Fruit fly (Drosophila melanogaster) whole organism, embryonic: ENCODE data around the gene Shaw.

Experiments used
- ATbp ChIP-seq: fragments of 200-800 bp; sonication (Bioruptor generic); optimal IDR thresholded peaks from 2 replicates; lab custom pipeline; 2017; ENCODE audit warnings: missing biosample characterization, mild to moderate bottlenecking, missing genetic modification characterization, missing genetic modification reagents
- Aef1 ChIP-seq: fragments of 200-800 bp; sonication (Bioruptor generic); IDR thresholded peaks from 3 replicates; pipeline ENCODE4 v1.3.6; 2022; ENCODE audit warnings: missing biosample characterization, missing genetic modification characterization
- Atf3 ChIP-seq: fragments of 200-800 bp; sonication (Bioruptor generic); optimal IDR thresholded peaks from 3 replicates; lab custom pipeline; 2016; ENCODE audit warnings: missing biosample characterization, missing genetic modification characterization
- Blimp-1 ChIP-seq: fragments of 200-800 bp; sonication (Bioruptor generic); optimal IDR thresholded peaks from 3 replicates; lab custom pipeline; 2018; ENCODE audit warnings: missing biosample characterization, missing genetic modification characterization, mild to moderate bottlenecking, moderate library complexity, missing genetic modification reagents
- CG10366 ChIP-seq: fragments of 200-800 bp; sonication (Bioruptor generic); IDR thresholded peaks from 2 replicates; pipeline ENCODE4 v1.3.6; 2022; ENCODE audit warnings: missing biosample characterization, missing genetic modification characterization
- CG10543 ChIP-seq: fragments of 200-800 bp; sonication (Bioruptor generic); optimal IDR thresholded peaks from 3 replicates; lab custom pipeline; 2017; ENCODE audit warnings: missing biosample characterization, mild to moderate bottlenecking, missing genetic modification characterization, moderate library complexity
- CG1233 ChIP-seq: fragments of 200-800 bp; sonication (Bioruptor generic); optimal IDR thresholded peaks from 4 replicates; lab custom pipeline; 2018; ENCODE audit warnings: missing biosample characterization, mild to moderate bottlenecking, missing genetic modification characterization
- CG12391 ChIP-seq: fragments of 200-800 bp; sonication (Bioruptor generic); optimal IDR thresholded peaks from 3 replicates; lab custom pipeline; 2018; ENCODE audit warnings: missing biosample characterization, mild to moderate bottlenecking, missing genetic modification characterization, moderate library complexity
- CG13123 ChIP-seq: fragments of 200-800 bp; sonication (Bioruptor generic); optimal IDR thresholded peaks from 2 replicates; lab custom pipeline; 2016; ENCODE audit warnings: missing biosample characterization, missing genetic modification characterization
- CG13424 ChIP-seq: fragments of 200-800 bp; sonication (Bioruptor generic); optimal IDR thresholded peaks from 2 replicates; lab custom pipeline; 2019; ENCODE audit warnings: missing biosample characterization, mild to moderate bottlenecking, missing genetic modification characterization, moderate library complexity
- CG2202 ChIP-seq: fragments of 200-800 bp; sonication (Bioruptor generic); optimal IDR thresholded peaks from 2 replicates; lab custom pipeline; 2018; ENCODE audit warnings: missing biosample characterization, mild to moderate bottlenecking, missing genetic modification characterization
- CG2875 ChIP-seq: fragments of 200-800 bp; sonication (Bioruptor generic); optimal IDR thresholded peaks from 2 replicates; lab custom pipeline; 2017; ENCODE audit warnings: missing biosample characterization, mild to moderate bottlenecking, missing genetic modification characterization, missing genetic modification reagents
- CG32772 ChIP-seq: fragments of 200-800 bp; sonication (Bioruptor generic); IDR thresholded peaks from 2 replicates; pipeline ENCODE4 v1.3.6; 2022; ENCODE audit warnings: missing biosample characterization, missing genetic modification characterization
- CG34376 ChIP-seq: fragments of 200-800 bp; sonication (Bioruptor generic); optimal IDR thresholded peaks from 2 replicates; lab custom pipeline; 2018; ENCODE audit warnings: missing biosample characterization, mild to moderate bottlenecking, missing genetic modification characterization
- CG7357 ChIP-seq: fragments of 200-800 bp; sonication (Bioruptor generic); IDR thresholded peaks from 3 replicates; pipeline ENCODE4 v1.3.6; 2022; ENCODE audit warnings: missing biosample characterization, missing genetic modification characterization
- CG7372 ChIP-seq: fragments of 200-800 bp; sonication (Bioruptor generic); IDR thresholded peaks from 2 replicates; pipeline ENCODE4 v1.3.6; 2022; ENCODE audit warnings: missing biosample characterization, missing genetic modification characterization
- CG8765 ChIP-seq: fragments of 200-800 bp; sonication (Bioruptor generic); IDR thresholded peaks from 2 replicates; pipeline ENCODE4 v1.3.6; 2022; ENCODE audit warnings: missing biosample characterization, missing genetic modification characterization
- CG8944 ChIP-seq: fragments of 200-800 bp; sonication (Bioruptor generic); optimal IDR thresholded peaks from 3 replicates; lab custom pipeline; 2016; ENCODE audit warnings: missing biosample characterization, missing genetic modification characterization
- CG9437 ChIP-seq: fragments of 200-800 bp; sonication (Bioruptor generic); optimal IDR thresholded peaks from 2 replicates; lab custom pipeline; 2018; ENCODE audit warnings: missing biosample characterization, mild to moderate bottlenecking, missing genetic modification characterization
- Hr51 ChIP-seq, 2 experiments: fragments of 200-800 bp; sonication (Bioruptor generic); optimal IDR thresholded peaks; 2 replicates in 1 of 2; 3 replicates in 1 of 2; lab custom pipeline; 2016 to 2018; ENCODE audit warnings: missing biosample characterization in 2 of 2, missing genetic modification characterization in 2 of 2, mild to moderate bottlenecking in 1 of 2, moderate library complexity in 1 of 2
- Pdp1 ChIP-seq, 2 experiments: fragments of 200-800 bp; sonication (Bioruptor generic); optimal IDR thresholded peaks; 3 replicates each; lab custom pipeline; 2016; ENCODE audit warnings: missing biosample characterization in 2 of 2, missing genetic modification characterization in 2 of 2, mild to moderate bottlenecking in 1 of 2, moderate library complexity in 1 of 2
- Rfx ChIP-seq: fragments of 200-800 bp; sonication (Bioruptor generic); IDR thresholded peaks from 2 replicates; pipeline ENCODE4 v1.3.6; 2022; ENCODE audit warnings: missing biosample characterization, missing genetic modification characterization
- crol ChIP-seq: fragments of 200-800 bp; sonication (Bioruptor generic); IDR thresholded peaks from 2 replicates; pipeline ENCODE4 v1.3.6; 2022; ENCODE audit warnings: missing biosample characterization, missing genetic modification characterization
- crp ChIP-seq, 2 experiments: fragments of 200-800 bp; sonication (Bioruptor generic); optimal IDR thresholded peaks; 2 replicates in 1 of 2; 3 replicates in 1 of 2; lab custom pipeline; 2017; ENCODE audit warnings: missing biosample characterization in 2 of 2, missing genetic modification characterization in 2 of 2, mild to moderate bottlenecking in 1 of 2, moderate library complexity in 1 of 2
- dmrt99B ChIP-seq: fragments of 200-800 bp; sonication (Bioruptor generic); optimal IDR thresholded peaks from 2 replicates; lab custom pipeline; 2018; ENCODE audit warnings: missing biosample characterization, mild to moderate bottlenecking, missing genetic modification characterization, moderate library complexity
- dpn ChIP-seq, 2 experiments: fragments of 200-800 bp; sonication (Bioruptor generic); optimal IDR thresholded peaks; 3 replicates each; lab custom pipeline; 2016; ENCODE audit warnings: missing biosample characterization in 2 of 2, missing genetic modification characterization in 2 of 2
- dysf ChIP-seq: fragments of 200-800 bp; sonication (Bioruptor generic); IDR thresholded peaks from 3 replicates; pipeline ENCODE4 v1.3.6; 2022; ENCODE audit warnings: missing biosample characterization, missing genetic modification characterization
- ewg ChIP-seq: fragments of 200-800 bp; sonication (Bioruptor generic); optimal IDR thresholded peaks from 3 replicates; lab custom pipeline; 2017; ENCODE audit warnings: mild to moderate bottlenecking, missing biosample characterization, missing genetic modification reagents, missing genetic modification characterization
- fd96Cb ChIP-seq: fragments of 200-800 bp; sonication (Bioruptor generic); optimal IDR thresholded peaks from 2 replicates; lab custom pipeline; 2018; ENCODE audit warnings: missing biosample characterization, mild to moderate bottlenecking, missing genetic modification characterization, moderate library complexity
- ind ChIP-seq: fragments of 200-800 bp; sonication (Bioruptor generic); optimal IDR thresholded peaks from 3 replicates; lab custom pipeline; 2016; ENCODE audit warnings: missing biosample characterization, missing genetic modification characterization
- nerfin-2 ChIP-seq: fragments of 200-800 bp; sonication (Bioruptor generic); IDR thresholded peaks from 2 replicates; pipeline ENCODE4 v1.3.6; 2022; ENCODE audit warnings: missing biosample characterization, missing genetic modification characterization; ENCODE audit not compliant: partially characterized antibody
- pan ChIP-seq, 4 experiments: fragments of >200 bp in 3 of 4; fragments of 200-800 bp in 1 of 4; sonication (Bioruptor generic) in 1 of 4; optimal IDR thresholded peaks in 3 of 4; IDR thresholded peaks in 1 of 4; 2 replicates each; pipeline versions ENCODE4 v1.3.6 to Lab custom; 2017 to 2022; ENCODE audit warnings: missing biosample characterization in 2 of 4, missing genetic modification characterization in 2 of 4, mixed read lengths in 1 of 4
- pfk ChIP-seq: fragments of 200-800 bp; sonication (Bioruptor generic); optimal IDR thresholded peaks from 2 replicates; lab custom pipeline; 2018; ENCODE audit warnings: missing biosample characterization, mild to moderate bottlenecking, missing genetic modification characterization, moderate library complexity
- sisA ChIP-seq: fragments of 200-800 bp; sonication (Bioruptor generic); IDR thresholded peaks from 2 replicates; pipeline ENCODE4 v1.3.6; 2022; ENCODE audit warnings: missing biosample characterization, missing genetic modification characterization
- slou ChIP-seq: fragments of 200-800 bp; sonication (Bioruptor generic); optimal IDR thresholded peaks from 3 replicates; lab custom pipeline; 2016; ENCODE audit warnings: missing biosample characterization, missing genetic modification characterization
- sug ChIP-seq: fragments of 200-800 bp; optimal IDR thresholded peaks from 2 replicates; lab custom pipeline; 2019; ENCODE audit warnings: missing biosample characterization, mild to moderate bottlenecking, missing genetic modification characterization, moderate library complexity
- tio ChIP-seq: fragments of 200-800 bp; sonication (Bioruptor generic); optimal IDR thresholded peaks from 2 replicates; lab custom pipeline; 2017; ENCODE audit warnings: missing biosample characterization, missing genetic modification characterization, inconsistent platforms
- twi ChIP-seq: fragments of 200-800 bp; optimal IDR thresholded peaks from 2 replicates; lab custom pipeline; 2019; ENCODE audit warnings: missing biosample characterization, mild to moderate bottlenecking, missing genetic modification characterization, moderate library complexity
- unc-4 ChIP-seq: fragments of 200-800 bp; sonication (Bioruptor generic); IDR thresholded peaks from 2 replicates; pipeline ENCODE4 v1.3.6; 2022; ENCODE audit warnings: missing biosample characterization, missing genetic modification characterization; ENCODE audit not compliant: partially characterized antibody
- wor ChIP-seq: fragments of 200-800 bp; sonication (Bioruptor generic); IDR thresholded peaks from 2 replicates; pipeline ENCODE4 v1.3.6; 2022; ENCODE audit warnings: missing biosample characterization, missing genetic modification characterization
- zen2 ChIP-seq: fragments of 200-800 bp; sonication (Bioruptor generic); IDR thresholded peaks from 3 replicates; pipeline ENCODE4 v1.3.6; 2022; ENCODE audit warnings: missing biosample characterization, missing genetic modification characterization; ENCODE audit not compliant: partially characterized antibody

Shaw gene

DNA sequence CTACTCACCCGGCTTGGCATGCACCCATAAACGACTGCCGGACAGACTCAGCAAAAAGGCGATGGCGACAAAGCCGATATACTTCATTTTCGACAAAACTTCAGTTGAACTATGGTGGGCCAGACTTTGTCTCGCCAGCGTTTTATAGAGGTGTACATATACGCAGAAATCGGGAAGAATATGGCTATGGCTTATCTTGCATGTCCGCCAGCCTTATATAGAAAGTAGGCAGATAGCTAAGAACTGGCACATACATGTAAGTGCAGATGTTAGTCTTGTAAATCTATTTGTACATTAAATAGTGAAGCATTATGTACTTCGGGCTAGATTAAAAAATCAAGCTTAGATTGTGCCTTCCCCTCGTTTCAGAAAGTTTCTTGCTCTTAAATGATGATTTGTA is 24.9 kb upstream of the Shaw start, which contains the start of gene CG3513:
Gene CG3513, minus strand, starts transcription at position 101 of the 400 bp plus-strand sequence.
- TF ChIP-seq CG2202 (tag; lab: Kevin White, UChicago): no peak
- no peak for TF ChIP-seq CG7372 (GFP tag; lab: Robert Waterston, UW)
- no peak for TF ChIP-seq crp (GFP tag; optimal IDR thresholded peaks at IDR 0.05; lab: Kevin White, UChicago)
- no peak for TF ChIP-seq CG12391 (tag; lab: Kevin White, UChicago)
- no peak for TF ChIP-seq CG9437 (GFP tag; lab: Kevin White, UChicago)

DNA sequence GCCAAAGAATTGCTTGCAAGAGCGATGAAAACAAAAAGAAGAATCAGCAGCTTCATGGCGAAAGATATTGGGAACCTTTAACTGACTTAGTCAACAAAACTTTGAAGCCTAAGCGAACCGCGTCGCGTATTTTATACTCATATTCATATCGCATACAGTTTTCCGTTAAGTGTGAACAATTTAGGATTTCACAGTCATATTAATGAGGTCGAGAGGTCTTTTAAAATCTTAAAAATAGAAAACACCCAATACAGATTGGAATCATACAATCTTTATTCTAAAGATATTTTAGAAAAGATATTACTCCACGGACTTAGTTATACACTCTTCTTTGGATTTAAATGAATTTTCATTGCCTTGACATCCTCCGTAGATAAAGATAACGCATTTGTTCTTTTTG is 24.2 kb upstream of the Shaw start, which contains the start of gene Acp24A4:
Gene Acp24A4, minus strand, starts transcription at position 101 of the 400 bp plus-strand sequence.
- TF ChIP-seq ATbp (GFP tag; lab: Kevin White, UChicago): no peak

DNA sequence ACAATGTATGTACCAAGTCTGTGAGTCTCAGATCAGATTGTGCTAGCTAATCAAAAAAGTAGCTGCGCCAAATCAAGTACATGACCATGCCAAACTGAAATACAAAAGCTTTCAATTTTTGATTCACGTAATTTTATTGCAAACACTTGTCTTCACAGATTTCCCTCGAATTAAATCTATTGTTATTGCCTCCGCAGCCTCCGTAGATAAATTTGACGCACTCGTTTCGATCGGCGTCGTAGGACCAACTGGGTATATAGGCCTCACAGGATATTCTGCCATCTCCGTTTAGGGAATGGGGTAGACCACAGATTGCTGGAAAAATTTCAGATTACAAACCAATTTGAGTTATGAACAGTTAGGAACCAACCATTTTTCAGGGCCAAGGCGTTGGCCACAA is 23.1 kb upstream of the Shaw start, which contains the start of gene CG43165:
Gene CG43165, minus strand, starts transcription at position 101 of the 400 bp plus-strand sequence.
- no peak for TF ChIP-seq nerfin-2 (GFP tag; lab: Robert Waterston, UW)
- no peak for TF ChIP-seq pan (optimal IDR thresholded peaks at IDR 0.05; lab: Kevin White, UChicago)
- TF ChIP-seq pan (GFP tag; optimal IDR thresholded peaks at IDR 0.05 in 1 of 2, IDR thresholded peaks at IDR 0.05 in 1 of 2): no peak
- TF ChIP-seq CG8765 (GFP tag; lab: Robert Waterston, UW): peak; percentile 22; the same call in 1 of the 2 replicates
- TF ChIP-seq Atf3: no peak
- no peak for TF ChIP-seq twi
- peak in 1 of 2 experiments; percentile 12 for TF ChIP-seq Pdp1 (GFP tag; optimal IDR thresholded peaks at IDR 0.05; lab: Kevin White, UChicago)
- no peak for TF ChIP-seq sisA (GFP tag; lab: Robert Waterston, UW)
- TF ChIP-seq Hr51 (GFP tag; optimal IDR thresholded peaks at IDR 0.05; lab: Kevin White, UChicago): no peak
- TF ChIP-seq wor (GFP tag; lab: Robert Waterston, UW): no peak

DNA sequence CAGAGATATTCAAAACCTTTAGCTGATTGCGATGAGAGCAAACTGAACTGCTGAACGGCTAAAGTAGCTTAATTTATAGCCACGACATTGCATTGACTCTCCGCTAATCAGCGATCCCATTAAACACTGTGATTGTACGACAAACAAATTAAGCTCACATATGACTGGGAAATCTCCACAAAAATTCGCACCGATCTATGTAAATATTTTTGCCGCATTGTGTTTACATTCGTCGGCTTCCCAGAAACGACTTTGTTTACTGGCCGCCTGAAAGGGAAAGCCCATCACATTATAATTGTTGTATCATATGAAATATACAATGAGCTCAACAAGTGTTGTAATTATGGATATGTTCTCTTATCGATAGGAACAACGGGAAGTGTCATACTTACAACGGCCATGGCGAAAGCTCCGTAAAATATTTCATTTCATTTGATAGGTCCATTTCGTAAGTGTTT is 22.6 kb upstream of the Shaw start, which contains the start of gene CG16713:
Gene CG16713, minus strand, starts transcription at position 51 of the 458 bp plus-strand sequence.
- TF ChIP-seq fd96Cb (tag; lab: Kevin White, UChicago): no peak
- peak; percentile 25 for TF ChIP-seq sug (tag; lab: Kevin White, UChicago)
- peak; percentile 31 for TF ChIP-seq CG34376 (GFP tag; lab: Kevin White, UChicago)

DNA sequence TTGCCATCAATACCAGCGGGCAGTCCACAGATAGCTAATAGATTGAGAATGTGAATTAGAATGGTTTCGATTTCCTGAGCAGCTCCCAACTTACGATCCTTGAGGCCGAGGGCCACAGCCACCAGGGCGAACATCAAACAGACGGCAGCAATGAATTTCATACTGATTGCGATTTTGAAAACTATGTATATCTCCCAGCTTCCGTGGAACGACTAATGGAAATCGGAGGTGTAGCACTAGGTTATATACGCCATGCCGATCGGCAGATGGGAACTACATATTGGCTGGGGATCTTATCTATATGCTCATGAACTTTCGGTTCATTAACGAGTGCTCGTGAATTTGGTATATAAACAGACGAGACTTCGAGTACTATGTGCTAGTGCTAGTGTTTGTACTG is 21.5 kb upstream of the Shaw start, which contains the start of gene IM33:
Gene IM33, minus strand, starts transcription at position 221 of the 400 bp plus-strand sequence.
- TF ChIP-seq CG7357 (GFP tag; lab: Robert Waterston, UW) (0 out of 3 replicates have a peak, but pooled peaks have one; percentile 9), Aef1 (GFP tag; lab: Robert Waterston, UW) (no peak), dysf (GFP tag; lab: Robert Waterston, UW) (no peak), CG13123 (GFP tag; lab: Kevin White, UChicago) (no peak), CG2875 (GFP tag; lab: Kevin White, UChicago) (no peak), CG12391 (tag; lab: Kevin White, UChicago) (no peak), CG10366 (GFP tag; lab: Robert Waterston, UW) (no peak), dmrt99B (tag; lab: Kevin White, UChicago) (no peak), slou (no peak), ewg (GFP tag; lab: Kevin White, UChicago) (no peak), zen2 (no peak), CG32772 (GFP tag; lab: Robert Waterston, UW) (no peak), pfk (GFP tag; lab: Kevin White, UChicago) (no peak), dpn (GFP tag; optimal IDR thresholded peaks at IDR 0.05; lab: Kevin White, UChicago) (no peak), unc-4 (no peak), crol (GFP tag; lab: Robert Waterston, UW) (no peak), Blimp-1 (GFP tag; lab: Kevin White, UChicago) (no peak), ind (no peak), CG10543 (peak; percentile 11), CG1233 (GFP tag; lab: Kevin White, UChicago) (no peak), Rfx (GFP tag; lab: Robert Waterston, UW) (no peak), CG13424 (tag; lab: Kevin White, UChicago) (no peak), tio (GFP tag; lab: Kevin White, UChicago) (no peak), CG8944 (no peak), sug (tag; lab: Kevin White, UChicago) (peak; percentile 51)
